Worm (Caenorhabditis elegans): Measurements from ENCODE around the gene Y57A10A.29.

DNA sequence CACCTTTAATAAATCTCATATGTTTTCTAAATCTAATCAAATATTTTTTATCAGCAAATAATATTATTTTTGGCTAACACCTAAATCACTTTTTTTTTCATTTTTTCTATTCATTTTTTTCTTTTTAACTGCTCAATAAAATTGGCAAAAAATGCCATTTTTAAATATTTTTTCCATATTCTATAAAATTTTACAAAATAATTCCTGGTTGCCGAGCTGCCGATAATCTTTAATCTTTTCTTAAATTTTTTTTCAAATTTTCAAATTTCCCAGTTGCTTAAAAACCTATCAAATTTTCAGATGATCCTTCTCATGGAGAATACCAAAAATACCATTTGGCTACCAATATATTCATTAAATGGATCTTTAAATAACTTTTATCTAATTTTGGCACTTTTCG, 32.2 kb downstream of the Y57A10A.29 start, which contains the start of gene sre-51:
- TF ChIP-seq nhr-76 (tag; optimal IDR thresholded peaks at IDR 0.05): no peak
- no peak for TF ChIP-seq unc-39 (tag; optimal IDR thresholded peaks at IDR 0.05)
- TF ChIP-seq nhr-28 (tag; optimal IDR thresholded peaks at IDR 0.05): no peak
- no peak for TF ChIP-seq ztf-11 (tag; optimal IDR thresholded peaks at IDR 0.05)
- TF ChIP-seq nhr-237 (tag; optimal IDR thresholded peaks at IDR 0.05): no peak
- no peak for TF ChIP-seq lsy-2 (tag; optimal IDR thresholded peaks at IDR 0.05)
- TF ChIP-seq pha-4 (tag; optimal IDR thresholded peaks at IDR 0.05): no peak
- TF ChIP-seq unc-62 (GFP tag; optimal IDR thresholded peaks at IDR 0.05): no peak
- no peak for TF ChIP-seq mep-1 (tag; optimal IDR thresholded peaks at IDR 0.05)
- no peak for TF ChIP-seq hlh-1 (tag; optimal IDR thresholded peaks at IDR 0.05)
